Fruit fly (Drosophila melanogaster) whole organism, embryonic: ENCODE data around the gene Lcp65Ac.

Source experiments
- CG12942 ChIP-seq: fragments of 200-800 bp; sonication (Bioruptor generic); optimal IDR thresholded peaks from 3 replicates; lab custom pipeline; 2016; ENCODE audit warnings: missing biosample characterization, missing genetic modification characterization
- CG2712 ChIP-seq: fragments of 200-800 bp; optimal IDR thresholded peaks from 3 replicates; lab custom pipeline; 2019; ENCODE audit warnings: missing biosample characterization, mild to moderate bottlenecking, missing genetic modification characterization, moderate library complexity
- CG4617 ChIP-seq: fragments of 200-800 bp; sonication (Bioruptor generic); optimal IDR thresholded peaks from 3 replicates; lab custom pipeline; 2016; ENCODE audit warnings: missing biosample characterization, missing genetic modification characterization, borderline replicate concordance
- CG6791 ChIP-seq: fragments of 200-800 bp; sonication (Bioruptor generic); IDR thresholded peaks from 3 replicates; pipeline ENCODE4 v1.3.6; 2022; ENCODE audit warnings: missing biosample characterization, missing genetic modification characterization; ENCODE audit not compliant: partially characterized antibody
- HLH4C ChIP-seq: fragments of 200-800 bp; sonication (Bioruptor generic); IDR thresholded peaks from 3 replicates; pipeline ENCODE4 v1.3.6; 2022; ENCODE audit warnings: missing biosample characterization, missing genetic modification characterization; ENCODE audit not compliant: partially characterized antibody
- HmgD ChIP-seq: fragments of 200-800 bp; sonication (Bioruptor generic); optimal IDR thresholded peaks from 3 replicates; lab custom pipeline; 2016; ENCODE audit warnings: missing biosample characterization, missing genetic modification characterization
- Lpt ChIP-seq: fragments of >200 bp; optimal IDR thresholded peaks from 2 replicates; lab custom pipeline; 2018; ENCODE audit warnings: missing biosample characterization, missing genetic modification characterization
- Trl ChIP-seq, 3 experiments: fragments of >200 bp in 2 of 3; fragments of 200-800 bp in 1 of 3; sonication (Bioruptor generic) in 1 of 3; optimal IDR thresholded peaks; 2 replicates in 1 of 3; 3 replicates in 2 of 3; lab custom pipeline; 2016 to 2017; ENCODE audit warnings: missing biosample characterization in 1 of 3, missing genetic modification characterization in 1 of 3
- eve ChIP-seq, 2 experiments: fragments of >200 bp; optimal IDR thresholded peaks; 2 replicates each; lab custom pipeline; 2017; ENCODE audit warnings: missing biosample characterization in 2 of 2, missing genetic modification characterization in 2 of 2
- ftz-f1 ChIP-seq: fragments of 200-800 bp; sonication (Bioruptor generic); optimal IDR thresholded peaks from 2 replicates; lab custom pipeline; 2016; ENCODE audit warnings: missing biosample characterization, missing genetic modification characterization
- maf-S ChIP-seq: fragments of 200-800 bp; sonication (Bioruptor generic); optimal IDR thresholded peaks from 2 replicates; lab custom pipeline; 2016; ENCODE audit warnings: missing biosample characterization, missing genetic modification characterization
- schlank ChIP-seq: fragments of 200-800 bp; sonication (Bioruptor generic); optimal IDR thresholded peaks from 2 replicates; lab custom pipeline; 2018; ENCODE audit warnings: missing biosample characterization, mild to moderate bottlenecking, missing genetic modification characterization

- no peak for TF ChIP-seq maf-S (GFP tag; lab: Kevin White, UChicago)
- TF ChIP-seq ftz-f1 (GFP tag; lab: Kevin White, UChicago) = no peak
- TF ChIP-seq CG2712 (tag; lab: Kevin White, UChicago) = no peak
- no peak for TF ChIP-seq eve (GFP tag; optimal IDR thresholded peaks at IDR 0.05; lab: Kevin White, UChicago)
- TF ChIP-seq Lpt (GFP tag; lab: Kevin White, UChicago) = no peak
- TF ChIP-seq Trl (optimal IDR thresholded peaks at IDR 0.05; lab: Kevin White, UChicago) = no peak
- TF ChIP-seq Trl (GFP tag; optimal IDR thresholded peaks at IDR 0.05; lab: Kevin White, UChicago) = no peak
- no peak for TF ChIP-seq HmgD (GFP tag; lab: Kevin White, UChicago)
- no peak for TF ChIP-seq CG12942 (GFP tag; lab: Kevin White, UChicago)
- TF ChIP-seq HLH4C (GFP tag; lab: Robert Waterston, UW) = no peak
- no peak for TF ChIP-seq CG4617
- no peak for TF ChIP-seq schlank (tag; lab: Kevin White, UChicago)
- no peak for TF ChIP-seq CG6791 (GFP tag; lab: Robert Waterston, UW)
These were observed 11.1 kb upstream of the Lcp65Ac start, which contains the start of gene Lcp65Ag2 for dm6 chr3L:6133546-6133945.
